Worm (Caenorhabditis elegans): ENCODE results near the gene R09A8.5.

The R09A8.5 gene

ce11 chrX:12589503-12589902 lies 50.9 kb downstream of the R09A8.5 start:
- TF ChIP-seq ama-1 (optimal IDR thresholded peaks at IDR 0.05) = no peak
- TF ChIP-seq syd-9 (tag; optimal IDR thresholded peaks at IDR 0.05) = no peak
- TF ChIP-seq ceh-19 (GFP tag; optimal IDR thresholded peaks at IDR 0.05) = no peak
- no peak for TF ChIP-seq ahr-1 (tag; optimal IDR thresholded peaks at IDR 0.05)
- TF ChIP-seq unc-3 (GFP tag; conservative IDR thresholded peaks at IDR 0.05) = no peak
- TF ChIP-seq unc-3 (tag; optimal IDR thresholded peaks at IDR 0.05) = no peak
- no peak for TF ChIP-seq tbx-2 (tag; optimal IDR thresholded peaks at IDR 0.05)
- TF ChIP-seq unc-42 (tag; optimal IDR thresholded peaks at IDR 0.05) = no peak
- no peak for TF ChIP-seq rnt-1 (tag; optimal IDR thresholded peaks at IDR 0.05)
- TF ChIP-seq F13H6.1 (tag; optimal IDR thresholded peaks at IDR 0.05) = no peak
- TF ChIP-seq pax-1 (tag; optimal IDR thresholded peaks at IDR 0.05) = no peak
- no peak for TF ChIP-seq T23F11.4 (GFP tag; optimal IDR thresholded peaks at IDR 0.05)
- TF ChIP-seq ref-2 (tag; optimal IDR thresholded peaks at IDR 0.05) = no peak
- no peak for TF ChIP-seq nfya-1 (tag; optimal IDR thresholded peaks at IDR 0.05)
- no peak for TF ChIP-seq sdc-2 (tag; optimal IDR thresholded peaks at IDR 0.05)
- no peak for TF ChIP-seq pros-1 (tag; optimal IDR thresholded peaks at IDR 0.05)
- TF ChIP-seq mec-3 (tag; optimal IDR thresholded peaks at IDR 0.05; ENCODE audit: borderline replicate concordance) = no peak
- no peak for TF ChIP-seq tbx-7 (tag; optimal IDR thresholded peaks at IDR 0.05)
- TF ChIP-seq K09A11.1 (tag; optimal IDR thresholded peaks at IDR 0.05; ENCODE audit: insufficient read depth) = no peak
- TF ChIP-seq hlh-15 (tag; optimal IDR thresholded peaks at IDR 0.05) = no peak
- TF ChIP-seq ztf-16 (tag; optimal IDR thresholded peaks at IDR 0.05) = no peak

All from whole organism, late embryonic.